Fruit fly (Drosophila melanogaster) whole organism, embryonic: ENCODE results near the gene Sec13.

ENCODE experiments used
- Asciz ChIP-seq: fragments of 200-800 bp; sonication (Bioruptor generic); optimal IDR thresholded peaks from 2 replicates; lab custom pipeline; 2017; ENCODE audit warnings: missing biosample characterization, mild to moderate bottlenecking, missing genetic modification characterization, missing genetic modification reagents
- CG10209 ChIP-seq: fragments of 200-800 bp; sonication (Bioruptor generic); optimal IDR thresholded peaks from 3 replicates; lab custom pipeline; 2017; ENCODE audit warnings: missing biosample characterization, mild to moderate bottlenecking, missing genetic modification characterization, missing genetic modification reagents
- CG10565 ChIP-seq: fragments of 200-800 bp; sonication (Bioruptor generic); optimal IDR thresholded peaks from 3 replicates; lab custom pipeline; 2016; ENCODE audit warnings: missing biosample characterization, mild to moderate bottlenecking, missing genetic modification characterization
- CG11504 ChIP-seq: fragments of 200-800 bp; sonication (Bioruptor generic); optimal IDR thresholded peaks from 3 replicates; lab custom pipeline; 2019; ENCODE audit warnings: missing biosample characterization, mild to moderate bottlenecking, missing genetic modification characterization, moderate library complexity
- CG11560 ChIP-seq: fragments of 200-800 bp; sonication (Bioruptor generic); IDR thresholded peaks from 3 replicates; pipeline ENCODE4 v1.3.6; 2022; ENCODE audit warnings: missing biosample characterization, missing genetic modification characterization
- CG12219 ChIP-seq: fragments of 200-800 bp; sonication (Bioruptor generic); optimal IDR thresholded peaks from 3 replicates; lab custom pipeline; 2018; ENCODE audit warnings: missing biosample characterization, mild to moderate bottlenecking, missing genetic modification characterization
- CG12769 ChIP-seq: fragments of 200-800 bp; sonication (Bioruptor generic); optimal IDR thresholded peaks from 2 replicates; lab custom pipeline; 2019; ENCODE audit warnings: missing biosample characterization, mild to moderate bottlenecking, missing genetic modification characterization, moderate library complexity
- CG14441 ChIP-seq: fragments of 200-800 bp; sonication (Bioruptor generic); IDR thresholded peaks from 2 replicates; pipeline ENCODE4 v1.3.6; 2022; ENCODE audit warnings: missing biosample characterization, missing genetic modification characterization
- CG15514 ChIP-seq: fragments of 200-800 bp; sonication (Bioruptor generic); optimal IDR thresholded peaks from 3 replicates; lab custom pipeline; 2017; ENCODE audit warnings: missing biosample characterization, missing genetic modification characterization, mild to moderate bottlenecking, moderate library complexity, missing genetic modification reagents
- CG15696 ChIP-seq: fragments of 200-800 bp; sonication (Bioruptor generic); optimal IDR thresholded peaks from 2 replicates; lab custom pipeline; 2019; ENCODE audit warnings: missing biosample characterization, mild to moderate bottlenecking, missing genetic modification characterization, moderate library complexity
- CG16815 ChIP-seq: fragments of 200-800 bp; sonication (Bioruptor generic); optimal IDR thresholded peaks from 3 replicates; lab custom pipeline; 2017; ENCODE audit warnings: missing biosample characterization, mild to moderate bottlenecking, missing genetic modification characterization
- CG16863 ChIP-seq: fragments of 200-800 bp; sonication (Bioruptor generic); optimal IDR thresholded peaks from 3 replicates; lab custom pipeline; 2016; ENCODE audit warnings: missing biosample characterization, missing genetic modification characterization
- CG2202 ChIP-seq: fragments of 200-800 bp; sonication (Bioruptor generic); optimal IDR thresholded peaks from 2 replicates; lab custom pipeline; 2018; ENCODE audit warnings: missing biosample characterization, mild to moderate bottlenecking, missing genetic modification characterization
- CG3163 ChIP-seq: fragments of 200-800 bp; sonication (Bioruptor generic); optimal IDR thresholded peaks from 3 replicates; lab custom pipeline; 2016; ENCODE audit warnings: missing biosample characterization, missing genetic modification characterization
- CG3838 ChIP-seq: fragments of 200-800 bp; sonication (Bioruptor generic); optimal IDR thresholded peaks from 3 replicates; lab custom pipeline; 2016; ENCODE audit warnings: missing biosample characterization, missing genetic modification characterization
- CG7357 ChIP-seq: fragments of 200-800 bp; sonication (Bioruptor generic); IDR thresholded peaks from 3 replicates; pipeline ENCODE4 v1.3.6; 2022; ENCODE audit warnings: missing biosample characterization, missing genetic modification characterization
- CG7839 ChIP-seq: fragments of 200-800 bp; sonication (Bioruptor generic); optimal IDR thresholded peaks from 3 replicates; lab custom pipeline; 2018; ENCODE audit warnings: missing biosample characterization, mild to moderate bottlenecking, missing genetic modification characterization, moderate library complexity
- CG8478 ChIP-seq: fragments of >200 bp; optimal IDR thresholded peaks from 2 replicates; lab custom pipeline; 2018
- CG9876 ChIP-seq: fragments of 200-800 bp; sonication (Bioruptor generic); optimal IDR thresholded peaks from 2 replicates; lab custom pipeline; 2016; ENCODE audit warnings: missing biosample characterization, missing genetic modification characterization
- HHEX ChIP-seq: fragments of 200-800 bp; sonication (Bioruptor generic); optimal IDR thresholded peaks from 3 replicates; lab custom pipeline; 2017; ENCODE audit warnings: missing biosample characterization, mild to moderate bottlenecking, missing genetic modification characterization, missing genetic modification reagents
- HmgD ChIP-seq: fragments of 200-800 bp; sonication (Bioruptor generic); optimal IDR thresholded peaks from 3 replicates; lab custom pipeline; 2016; ENCODE audit warnings: missing biosample characterization, missing genetic modification characterization
- HmgZ ChIP-seq: fragments of 200-800 bp; sonication (Bioruptor generic); optimal IDR thresholded peaks from 2 replicates; lab custom pipeline; 2018; ENCODE audit warnings: missing biosample characterization, mild to moderate bottlenecking, missing genetic modification characterization
- Lhr ChIP-seq: fragments of 200-800 bp; sonication (Bioruptor generic); optimal IDR thresholded peaks from 3 replicates; lab custom pipeline; 2017; ENCODE audit warnings: mild to moderate bottlenecking, missing biosample characterization, missing genetic modification reagents, missing genetic modification characterization
- MESR4 ChIP-seq: fragments of 200-800 bp; sonication (Bioruptor generic); optimal IDR thresholded peaks from 2 replicates; lab custom pipeline; 2018; ENCODE audit warnings: missing biosample characterization, mild to moderate bottlenecking, missing genetic modification characterization, moderate library complexity
- Ravus ChIP-seq: fragments of 200-800 bp; sonication (Bioruptor generic); IDR thresholded peaks from 2 replicates; pipeline ENCODE4 v1.3.6; 2022; ENCODE audit warnings: missing biosample characterization, missing genetic modification characterization
- Sox102F ChIP-seq: fragments of 200-800 bp; sonication (Bioruptor generic); optimal IDR thresholded peaks from 2 replicates; lab custom pipeline; 2018; ENCODE audit warnings: missing biosample characterization, mild to moderate bottlenecking, missing genetic modification characterization, moderate library complexity
- corto ChIP-seq: fragments of 200-800 bp; sonication (Bioruptor generic); optimal IDR thresholded peaks from 2 replicates; lab custom pipeline; 2016; ENCODE audit warnings: missing biosample characterization, mild to moderate bottlenecking, missing genetic modification characterization, moderate library complexity
- croc ChIP-seq: fragments of 200-800 bp; sonication (Bioruptor generic); conservative IDR thresholded peaks from 3 replicates; pipeline ENCODE4 v1.3.6; 2022; ENCODE audit warnings: missing biosample characterization, missing genetic modification characterization
- crp ChIP-seq, 2 experiments: fragments of 200-800 bp; sonication (Bioruptor generic); optimal IDR thresholded peaks; 2 replicates in 1 of 2; 3 replicates in 1 of 2; lab custom pipeline; 2017; ENCODE audit warnings: missing biosample characterization in 2 of 2, missing genetic modification characterization in 2 of 2, mild to moderate bottlenecking in 1 of 2, moderate library complexity in 1 of 2
- disco-r ChIP-seq: fragments of 200-800 bp; sonication (Bioruptor generic); optimal IDR thresholded peaks from 2 replicates; lab custom pipeline; 2016; ENCODE audit warnings: missing biosample characterization, missing genetic modification characterization
- exex ChIP-seq: fragments of 200-800 bp; sonication (Bioruptor generic); optimal IDR thresholded peaks from 4 replicates; lab custom pipeline; 2018; ENCODE audit warnings: missing biosample characterization, mild to moderate bottlenecking, missing genetic modification characterization, moderate library complexity
- gce ChIP-seq: fragments of 200-800 bp; sonication (Bioruptor generic); IDR thresholded peaks from 3 replicates; pipeline ENCODE4 v1.3.6; 2022; ENCODE audit warnings: missing biosample characterization, missing genetic modification characterization
- gem ChIP-seq: fragments of 200-800 bp; sonication (Bioruptor generic); optimal IDR thresholded peaks from 2 replicates; lab custom pipeline; 2019; ENCODE audit warnings: missing biosample characterization, mild to moderate bottlenecking, missing genetic modification characterization, moderate library complexity
- gsb ChIP-seq: fragments of 200-800 bp; sonication (Bioruptor generic); IDR thresholded peaks from 2 replicates; pipeline ENCODE4 v1.3.6; 2022; ENCODE audit warnings: missing biosample characterization, missing genetic modification characterization
- gsb-n ChIP-seq: fragments of 200-800 bp; sonication (Bioruptor generic); optimal IDR thresholded peaks from 3 replicates; lab custom pipeline; 2018; ENCODE audit warnings: missing biosample characterization, mild to moderate bottlenecking, missing genetic modification characterization
- her ChIP-seq: fragments of 200-800 bp; sonication (Bioruptor generic); optimal IDR thresholded peaks from 2 replicates; lab custom pipeline; 2016; ENCODE audit warnings: missing biosample characterization, missing genetic modification characterization
- inv ChIP-seq: fragments of 200-800 bp; sonication (Bioruptor generic); IDR thresholded peaks from 2 replicates; pipeline ENCODE4 v1.3.6; 2022; ENCODE audit warnings: missing biosample characterization, missing genetic modification characterization; ENCODE audit not compliant: partially characterized antibody
- jing ChIP-seq: fragments of 200-800 bp; sonication (Bioruptor generic); optimal IDR thresholded peaks from 2 replicates; lab custom pipeline; 2018; ENCODE audit warnings: missing biosample characterization, mild to moderate bottlenecking, missing genetic modification characterization
- kay ChIP-seq: fragments of 200-800 bp; sonication (Bioruptor generic); optimal IDR thresholded peaks from 2 replicates; lab custom pipeline; 2016; ENCODE audit warnings: missing biosample characterization, missing genetic modification characterization
- kni ChIP-seq: fragments of 200-800 bp; sonication (Bioruptor generic); optimal IDR thresholded peaks from 3 replicates; lab custom pipeline; 2017; ENCODE audit warnings: mild to moderate bottlenecking, missing biosample characterization, missing genetic modification reagents, missing genetic modification characterization
- knrl ChIP-seq: fragments of 200-800 bp; sonication (Bioruptor generic); IDR thresholded peaks from 3 replicates; pipeline ENCODE4 v1.3.6; 2022; ENCODE audit warnings: missing biosample characterization, missing genetic modification characterization; ENCODE audit not compliant: partially characterized antibody
- mam ChIP-seq: fragments of 200-800 bp; sonication (Bioruptor generic); optimal IDR thresholded peaks from 3 replicates; lab custom pipeline; 2016; ENCODE audit warnings: missing biosample characterization, missing genetic modification characterization
- nerfin-1 ChIP-seq: fragments of 200-800 bp; sonication (Bioruptor generic); optimal IDR thresholded peaks from 3 replicates; lab custom pipeline; 2019; ENCODE audit warnings: missing biosample characterization, mild to moderate bottlenecking, missing genetic modification characterization, moderate library complexity
- sc ChIP-seq, 3 experiments: fragments of >200 bp in 2 of 3; fragments of 200-800 bp in 1 of 3; sonication (Bioruptor generic) in 1 of 3; optimal IDR thresholded peaks; 2 replicates in 2 of 3; 3 replicates in 1 of 3; lab custom pipeline; 2017; ENCODE audit warnings: mild to moderate bottlenecking in 1 of 3, missing biosample characterization in 1 of 3, missing genetic modification characterization in 1 of 3, missing genetic modification reagents in 1 of 3
- schlank ChIP-seq: fragments of 200-800 bp; sonication (Bioruptor generic); optimal IDR thresholded peaks from 2 replicates; lab custom pipeline; 2018; ENCODE audit warnings: missing biosample characterization, mild to moderate bottlenecking, missing genetic modification characterization
- sim ChIP-seq: fragments of 200-800 bp; sonication (Bioruptor generic); IDR thresholded peaks from 2 replicates; pipeline ENCODE4 v1.3.6; 2022; ENCODE audit warnings: missing biosample characterization, missing genetic modification characterization
- so ChIP-seq: fragments of 200-800 bp; sonication (Bioruptor generic); IDR thresholded peaks from 3 replicates; pipeline ENCODE4 v1.3.6; 2022; ENCODE audit warnings: missing biosample characterization, missing genetic modification characterization
- stc ChIP-seq: fragments of 200-800 bp; sonication (Bioruptor generic); IDR thresholded peaks from 2 replicates; pipeline ENCODE4 v1.3.6; 2022; ENCODE audit warnings: missing biosample characterization, missing genetic modification characterization
- tll ChIP-seq, 2 experiments: fragments of 200-800 bp in 1 of 2; fragments of >200 bp in 1 of 2; sonication (Bioruptor generic) in 1 of 2; optimal IDR thresholded peaks; 2 replicates each; lab custom pipeline; 2017 to 2019; ENCODE audit warnings: missing biosample characterization in 2 of 2, missing genetic modification characterization in 2 of 2, mild to moderate bottlenecking in 1 of 2, moderate library complexity in 1 of 2
- tup ChIP-seq: fragments of 200-800 bp; sonication (Bioruptor generic); optimal IDR thresholded peaks from 2 replicates; lab custom pipeline; 2016; ENCODE audit warnings: missing biosample characterization, mild to moderate bottlenecking, missing genetic modification characterization, moderate library complexity

Sec13 gene

dm6 chr3R:23331280-23331679, 24.8 kb upstream of the Sec13 start (continued):
- TF ChIP-seq CG11504 (peak; percentile 51), tup (GFP tag; lab: Kevin White, UChicago) (no peak), CG11560 (tag; lab: Robert Waterston, UW) (no peak), CG7357 (GFP tag; lab: Robert Waterston, UW) (no peak), so (GFP tag; lab: Robert Waterston, UW) (no peak), CG2202 (tag; lab: Kevin White, UChicago) (peak; percentile 44), exex (peak; percentile 35), corto (GFP tag; lab: Kevin White, UChicago) (no peak), HHEX (GFP tag; lab: Kevin White, UChicago) (peak; percentile 41), CG15696 (tag; lab: Kevin White, UChicago) (peak; percentile 74), inv (GFP tag; lab: Robert Waterston, UW) (no peak), gem (tag; lab: Kevin White, UChicago) (no peak), Ravus (GFP tag; lab: Robert Waterston, UW) (no peak), gce (no peak), MESR4 (no peak), croc (no peak), CG10209 (GFP tag; lab: Kevin White, UChicago) (peak; percentile 48), CG3838 (GFP tag; lab: Kevin White, UChicago) (no peak), CG3163 (no peak), tll (GFP tag; optimal IDR thresholded peaks at IDR 0.05; lab: Kevin White, UChicago) (no peak), sc (optimal IDR thresholded peaks at IDR 0.05; lab: Kevin White, UChicago) (no peak), sc (GFP tag; optimal IDR thresholded peaks at IDR 0.05; lab: Kevin White, UChicago) (peak; percentile 50), CG12769 (no peak), jing (GFP tag; lab: Kevin White, UChicago) (peak; percentile 33), CG16815 (GFP tag; lab: Kevin White, UChicago) (no peak), CG15514 (GFP tag; lab: Kevin White, UChicago) (peak; percentile 58), schlank (tag; lab: Kevin White, UChicago) (no peak), CG12219 (GFP tag; lab: Kevin White, UChicago) (peak; percentile 63), CG14441 (peak; percentile 28; the same call in 1 of the 2 replicates), knrl (GFP tag; lab: Robert Waterston, UW) (no peak), Lhr (peak; percentile 57), Sox102F (GFP tag; lab: Kevin White, UChicago) (peak; percentile 67), nerfin-1 (peak; percentile 60), stc (GFP tag; lab: Robert Waterston, UW) (peak; percentile 41; the same call in 1 of the 2 replicates), crp (GFP tag; optimal IDR thresholded peaks at IDR 0.05; lab: Kevin White, UChicago) (no peak), CG16863 (GFP tag; lab: Kevin White, UChicago) (no peak), HmgZ (tag; lab: Kevin White, UChicago) (peak; percentile 59), disco-r (GFP tag; lab: Kevin White, UChicago) (no peak), CG9876 (GFP tag; lab: Kevin White, UChicago) (no peak), CG10565 (GFP tag; lab: Kevin White, UChicago) (no peak), Asciz (GFP tag; lab: Kevin White, UChicago) (peak; percentile 59), mam (GFP tag; lab: Kevin White, UChicago) (peak; percentile 9), gsb-n (peak; percentile 36), her (GFP tag; lab: Kevin White, UChicago) (no peak), CG7839 (tag; lab: Kevin White, UChicago) (peak; percentile 48), gsb (GFP tag; lab: Robert Waterston, UW) (no peak; the same call in 1 of the 2 replicates), CG8478 (no peak), HmgD (GFP tag; lab: Kevin White, UChicago) (no peak), sim (GFP tag; lab: Robert Waterston, UW) (no peak), kay (GFP tag; lab: Kevin White, UChicago) (no peak), kni (GFP tag; lab: Kevin White, UChicago) (peak; percentile 12)
